Fruit fly (Drosophila melanogaster) whole organism, embryonic: ENCODE data around the gene CG43221.
A peak's percentile ranks its signal among the peaks of the same experiment; 100 is the strongest.

ENCODE experiments used
- Aef1 ChIP-seq: fragments of 200-800 bp; sonication (Bioruptor generic); IDR thresholded peaks from 3 replicates; pipeline ENCODE4 v1.3.6; 2022; ENCODE audit warnings: missing biosample characterization, missing genetic modification characterization
- Atf3 ChIP-seq: fragments of 200-800 bp; sonication (Bioruptor generic); optimal IDR thresholded peaks from 3 replicates; lab custom pipeline; 2016; ENCODE audit warnings: missing biosample characterization, missing genetic modification characterization
- Bgb ChIP-seq: fragments of 200-800 bp; sonication (Bioruptor generic); IDR thresholded peaks from 2 replicates; pipeline ENCODE4 v1.3.6; 2022; ENCODE audit warnings: missing biosample characterization, missing genetic modification characterization; ENCODE audit not compliant: partially characterized antibody
- C15 ChIP-seq: fragments of 200-800 bp; sonication (Bioruptor generic); IDR thresholded peaks from 3 replicates; pipeline ENCODE4 v1.3.6; 2022; ENCODE audit warnings: missing biosample characterization, missing genetic modification characterization
- CG11398 ChIP-seq: fragments of 200-800 bp; sonication (Bioruptor generic); optimal IDR thresholded peaks from 2 replicates; lab custom pipeline; 2016; ENCODE audit warnings: missing biosample characterization, missing genetic modification characterization
- CG11504 ChIP-seq: fragments of 200-800 bp; sonication (Bioruptor generic); optimal IDR thresholded peaks from 3 replicates; lab custom pipeline; 2019; ENCODE audit warnings: missing biosample characterization, mild to moderate bottlenecking, missing genetic modification characterization, moderate library complexity
- CG16813 ChIP-seq: fragments of 200-800 bp; sonication (Bioruptor generic); IDR thresholded peaks from 3 replicates; pipeline ENCODE4 v1.3.6; 2022; ENCODE audit warnings: missing biosample characterization, missing genetic modification characterization; ENCODE audit not compliant: partially characterized antibody
- CG17568 ChIP-seq: fragments of 200-800 bp; sonication (Bioruptor generic); optimal IDR thresholded peaks from 2 replicates; lab custom pipeline; 2018; ENCODE audit warnings: missing biosample characterization, mild to moderate bottlenecking, missing genetic modification characterization, moderate library complexity
- CG1832 ChIP-seq: fragments of 200-800 bp; sonication (Bioruptor generic); optimal IDR thresholded peaks from 2 replicates; lab custom pipeline; 2017; ENCODE audit warnings: missing biosample characterization, mild to moderate bottlenecking, missing genetic modification characterization, inconsistent platforms
- CG18619 ChIP-seq: fragments of 200-800 bp; sonication (Bioruptor generic); optimal IDR thresholded peaks from 3 replicates; lab custom pipeline; 2017; ENCODE audit warnings: missing biosample characterization, mild to moderate bottlenecking, missing genetic modification characterization
- CG2120 ChIP-seq: fragments of 200-800 bp; sonication (Bioruptor generic); optimal IDR thresholded peaks from 3 replicates; lab custom pipeline; 2016; ENCODE audit warnings: missing biosample characterization, missing genetic modification characterization
- CG2202 ChIP-seq: fragments of 200-800 bp; sonication (Bioruptor generic); optimal IDR thresholded peaks from 2 replicates; lab custom pipeline; 2018; ENCODE audit warnings: missing biosample characterization, mild to moderate bottlenecking, missing genetic modification characterization
- CG2712 ChIP-seq: fragments of 200-800 bp; optimal IDR thresholded peaks from 3 replicates; lab custom pipeline; 2019; ENCODE audit warnings: missing biosample characterization, mild to moderate bottlenecking, missing genetic modification characterization, moderate library complexity
- CG31388 ChIP-seq: fragments of 200-800 bp; sonication (Bioruptor generic); optimal IDR thresholded peaks from 2 replicates; lab custom pipeline; 2016; ENCODE audit warnings: missing biosample characterization, missing genetic modification characterization
- CG4328 ChIP-seq: fragments of 200-800 bp; sonication (Bioruptor generic); optimal IDR thresholded peaks from 3 replicates; lab custom pipeline; 2017; ENCODE audit warnings: missing biosample characterization, missing genetic modification reagents, missing genetic modification characterization
- CG6765 ChIP-seq: fragments of 200-800 bp; sonication (Bioruptor generic); optimal IDR thresholded peaks from 3 replicates; lab custom pipeline; 2017; ENCODE audit warnings: missing biosample characterization, mild to moderate bottlenecking, missing genetic modification characterization
- Camta ChIP-seq: fragments of 200-800 bp; sonication (Bioruptor generic); optimal IDR thresholded peaks from 2 replicates; lab custom pipeline; 2016; ENCODE audit warnings: missing biosample characterization, missing genetic modification characterization
- Chrac-16 ChIP-seq: fragments of 200-800 bp; sonication (Bioruptor generic); optimal IDR thresholded peaks from 3 replicates; lab custom pipeline; 2016; ENCODE audit warnings: missing biosample characterization, missing genetic modification characterization
- D19B ChIP-seq: fragments of 200-800 bp; sonication (Bioruptor generic); optimal IDR thresholded peaks from 2 replicates; lab custom pipeline; 2017; ENCODE audit warnings: missing biosample characterization, mild to moderate bottlenecking, missing genetic modification characterization
- Ets65A ChIP-seq: fragments of 200-800 bp; sonication (Bioruptor generic); peaks from one replicate; lab custom pipeline; 2016; ENCODE audit warnings: missing biosample characterization, missing genetic modification characterization
- GATAe ChIP-seq: fragments of 200-800 bp; sonication (Bioruptor generic); conservative IDR thresholded peaks from 2 replicates; pipeline ENCODE4 v1.3.6; 2022; ENCODE audit warnings: missing biosample characterization, missing genetic modification characterization
- Gug ChIP-seq: fragments of 200-800 bp; sonication (Bioruptor generic); IDR thresholded peaks from 4 replicates; pipeline ENCODE4 v1.3.6; 2022; ENCODE audit warnings: missing biosample characterization, missing genetic modification characterization
- H15 ChIP-seq: fragments of 200-800 bp; sonication (Bioruptor generic); IDR thresholded peaks from 3 replicates; pipeline ENCODE4 v1.3.6; 2022; ENCODE audit warnings: missing biosample characterization, missing genetic modification characterization
- HLHmδ ChIP-seq: fragments of 200-800 bp; sonication (Bioruptor generic); optimal IDR thresholded peaks from 2 replicates; lab custom pipeline; 2018; ENCODE audit warnings: missing biosample characterization, mild to moderate bottlenecking, missing genetic modification characterization, moderate library complexity
- Hmr ChIP-seq: fragments of 200-800 bp; sonication (Bioruptor generic); optimal IDR thresholded peaks from 3 replicates; lab custom pipeline; 2017; ENCODE audit warnings: mild to moderate bottlenecking, missing biosample characterization, missing genetic modification reagents, missing genetic modification characterization
- Hr51 ChIP-seq, 2 experiments: fragments of 200-800 bp; sonication (Bioruptor generic); optimal IDR thresholded peaks; 2 replicates in 1 of 2; 3 replicates in 1 of 2; lab custom pipeline; 2016 to 2018; ENCODE audit warnings: missing biosample characterization in 2 of 2, missing genetic modification characterization in 2 of 2, mild to moderate bottlenecking in 1 of 2, moderate library complexity in 1 of 2
- Jarid2 ChIP-seq: fragments of 200-800 bp; sonication (Bioruptor generic); optimal IDR thresholded peaks from 3 replicates; lab custom pipeline; 2017; ENCODE audit warnings: mild to moderate bottlenecking, missing biosample characterization, missing genetic modification reagents, missing genetic modification characterization
- NK7.1 ChIP-seq: fragments of 200-800 bp; sonication (Bioruptor generic); optimal IDR thresholded peaks from 3 replicates; lab custom pipeline; 2016; ENCODE audit warnings: missing biosample characterization, missing genetic modification characterization
- Oli ChIP-seq: fragments of 200-800 bp; sonication (Bioruptor generic); optimal IDR thresholded peaks from 2 replicates; lab custom pipeline; 2018; ENCODE audit warnings: missing biosample characterization, mild to moderate bottlenecking, missing genetic modification characterization, moderate library complexity
- PHDP ChIP-seq: fragments of 200-800 bp; sonication (Bioruptor generic); optimal IDR thresholded peaks from 3 replicates; lab custom pipeline; 2018; ENCODE audit warnings: missing biosample characterization, mild to moderate bottlenecking, missing genetic modification characterization, moderate library complexity
- Trl ChIP-seq, 3 experiments: fragments of >200 bp in 2 of 3; fragments of 200-800 bp in 1 of 3; sonication (Bioruptor generic) in 1 of 3; optimal IDR thresholded peaks; 2 replicates in 1 of 3; 3 replicates in 2 of 3; lab custom pipeline; 2016 to 2017; ENCODE audit warnings: missing biosample characterization in 1 of 3, missing genetic modification characterization in 1 of 3
- Usf ChIP-seq: fragments of 200-800 bp; sonication (Bioruptor generic); optimal IDR thresholded peaks from 2 replicates; lab custom pipeline; 2017; ENCODE audit warnings: missing genotype, missing biosample characterization, missing genetic modification characterization
- ac ChIP-seq: fragments of 200-800 bp; sonication (Bioruptor generic); optimal IDR thresholded peaks from 3 replicates; lab custom pipeline; 2017; ENCODE audit warnings: missing biosample characterization, mild to moderate bottlenecking, missing genetic modification characterization
- bbx ChIP-seq: fragments of 200-800 bp; sonication (Bioruptor generic); IDR thresholded peaks from 2 replicates; pipeline ENCODE4 v1.3.6; 2022; ENCODE audit warnings: missing biosample characterization, missing genetic modification characterization; ENCODE audit not compliant: partially characterized antibody
- bowl ChIP-seq: fragments of 200-800 bp; sonication (Bioruptor generic); IDR thresholded peaks from 2 replicates; pipeline ENCODE4 v1.3.6; 2022; ENCODE audit warnings: missing biosample characterization, missing genetic modification characterization
- cg ChIP-seq: fragments of 200-800 bp; sonication (Bioruptor generic); optimal IDR thresholded peaks from 3 replicates; lab custom pipeline; 2019; ENCODE audit warnings: missing biosample characterization, mild to moderate bottlenecking, missing genetic modification characterization, moderate library complexity
- chinmo ChIP-seq: fragments of 200-800 bp; sonication (Bioruptor generic); IDR thresholded peaks from 4 replicates; pipeline ENCODE4 v1.3.6; 2022; ENCODE audit warnings: missing biosample characterization, missing genetic modification characterization; ENCODE audit not compliant: partially characterized antibody
- croc ChIP-seq: fragments of 200-800 bp; sonication (Bioruptor generic); conservative IDR thresholded peaks from 3 replicates; pipeline ENCODE4 v1.3.6; 2022; ENCODE audit warnings: missing biosample characterization, missing genetic modification characterization
- dimm ChIP-seq: fragments of 200-800 bp; sonication (Bioruptor generic); IDR thresholded peaks from 2 replicates; pipeline ENCODE4 v1.3.6; 2022; ENCODE audit warnings: missing biosample characterization, missing genetic modification characterization
- ems ChIP-seq: fragments of 200-800 bp; sonication (Bioruptor generic); optimal IDR thresholded peaks from 3 replicates; lab custom pipeline; 2016; ENCODE audit warnings: missing biosample characterization, missing genetic modification characterization
- esg ChIP-seq: fragments of 200-800 bp; sonication (Bioruptor generic); conservative IDR thresholded peaks from 2 replicates; pipeline ENCODE4 v1.3.6; 2022; ENCODE audit warnings: missing biosample characterization, missing genetic modification characterization
- fd96Cb ChIP-seq: fragments of 200-800 bp; sonication (Bioruptor generic); optimal IDR thresholded peaks from 2 replicates; lab custom pipeline; 2018; ENCODE audit warnings: missing biosample characterization, mild to moderate bottlenecking, missing genetic modification characterization, moderate library complexity
- ind ChIP-seq: fragments of 200-800 bp; sonication (Bioruptor generic); optimal IDR thresholded peaks from 3 replicates; lab custom pipeline; 2016; ENCODE audit warnings: missing biosample characterization, missing genetic modification characterization
- jigr1 ChIP-seq: fragments of 200-800 bp; sonication (Bioruptor generic); IDR thresholded peaks from 3 replicates; pipeline ENCODE4 v1.3.6; 2022; ENCODE audit warnings: missing biosample characterization, missing genetic modification characterization
- nmo ChIP-seq: fragments of 200-800 bp; sonication (Bioruptor generic); optimal IDR thresholded peaks from 2 replicates; lab custom pipeline; 2018; ENCODE audit warnings: missing biosample characterization, mild to moderate bottlenecking, missing genetic modification characterization, moderate library complexity
- otp ChIP-seq: fragments of 200-800 bp; sonication (Bioruptor generic); IDR thresholded peaks from 3 replicates; pipeline ENCODE4, ENCODE4 v1.3.6; 2022; ENCODE audit warnings: missing biosample characterization, missing genetic modification characterization
- repo ChIP-seq: fragments of 200-800 bp; sonication (Bioruptor generic); optimal IDR thresholded peaks from 2 replicates; lab custom pipeline; 2016; ENCODE audit warnings: missing biosample characterization, missing genetic modification characterization
- row ChIP-seq: fragments of 200-800 bp; sonication (Bioruptor generic); IDR thresholded peaks from 3 replicates; pipeline ENCODE4 v1.3.6; 2022; ENCODE audit warnings: missing biosample characterization, missing genetic modification characterization
- slou ChIP-seq: fragments of 200-800 bp; sonication (Bioruptor generic); optimal IDR thresholded peaks from 3 replicates; lab custom pipeline; 2016; ENCODE audit warnings: missing biosample characterization, missing genetic modification characterization
- tap ChIP-seq: fragments of 200-800 bp; optimal IDR thresholded peaks from 3 replicates; lab custom pipeline; 2019; ENCODE audit warnings: missing biosample characterization, mild to moderate bottlenecking, missing genetic modification characterization, moderate library complexity
- trh ChIP-seq: fragments of 200-800 bp; sonication (Bioruptor generic); optimal IDR thresholded peaks from 2 replicates; lab custom pipeline; 2016; ENCODE audit warnings: missing biosample characterization, missing genetic modification characterization

Gene CG43221

DNA sequence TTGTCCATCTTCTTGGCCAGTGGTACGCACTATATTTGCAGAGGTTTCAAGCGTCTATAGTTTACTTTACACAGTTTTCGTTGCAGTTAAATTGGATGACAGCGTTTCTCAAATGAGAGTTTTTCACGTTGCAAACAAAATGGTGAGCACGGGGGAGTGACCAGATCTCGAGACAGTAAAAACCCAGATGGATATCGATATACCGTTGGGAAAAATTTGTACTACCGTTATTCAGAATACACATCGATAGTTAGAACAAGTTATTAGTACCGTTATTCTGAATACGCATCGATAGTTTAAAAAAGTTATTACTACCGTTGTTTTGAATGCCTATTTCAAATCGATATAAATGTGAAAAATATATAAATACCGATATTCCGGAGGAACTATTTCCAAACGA is 7.8 kb upstream of the CG43221 start, which contains the start of gene cass (continued):
- TF ChIP-seq cg (GFP tag; lab: Kevin White, UChicago) = no peak
- no peak for TF ChIP-seq D19B (GFP tag; lab: Kevin White, UChicago)
- no peak for TF ChIP-seq esg (GFP tag; lab: Robert Waterston, UW)
- no peak for TF ChIP-seq HLHmδ
- TF ChIP-seq CG11398 (GFP tag; lab: Kevin White, UChicago) = no peak
- TF ChIP-seq CG2202 (tag; lab: Kevin White, UChicago) = no peak
- TF ChIP-seq CG31388 (GFP tag; lab: Kevin White, UChicago) = no peak
- peak; percentile 59 for TF ChIP-seq CG2712 (tag; lab: Kevin White, UChicago)
- TF ChIP-seq PHDP = no peak
- no peak for TF ChIP-seq GATAe (GFP tag; lab: Robert Waterston, UW)
- TF ChIP-seq ems = no peak
- no peak for TF ChIP-seq trh (GFP tag; lab: Kevin White, UChicago)
- TF ChIP-seq C15 (GFP tag; lab: Robert Waterston, UW) = no peak
- no peak for TF ChIP-seq Gug (GFP tag; lab: Robert Waterston, UW)
- no peak for TF ChIP-seq dimm
- TF ChIP-seq NK7.1 (GFP tag; lab: Kevin White, UChicago) = no peak
- TF ChIP-seq H15 (GFP tag; lab: Robert Waterston, UW) = no peak
- peak; percentile 93 for TF ChIP-seq bbx (GFP tag; lab: Robert Waterston, UW)
- no peak for TF ChIP-seq otp (GFP tag; lab: Robert Waterston, UW)
- no peak for TF ChIP-seq Usf
- TF ChIP-seq croc (GFP tag; lab: Robert Waterston, UW) = no peak
- no peak for TF ChIP-seq CG6765 (GFP tag; lab: Kevin White, UChicago)
- no peak for TF ChIP-seq fd96Cb
- TF ChIP-seq Hmr (GFP tag; lab: Kevin White, UChicago) = peak; percentile 37
- TF ChIP-seq Hr51 (GFP tag; optimal IDR thresholded peaks at IDR 0.05; lab: Kevin White, UChicago) = no peak
- no peak for TF ChIP-seq Atf3 (GFP tag; lab: Kevin White, UChicago)
- TF ChIP-seq nmo (GFP tag; lab: Kevin White, UChicago) = peak; percentile 59
- no peak for TF ChIP-seq bowl (GFP tag; lab: Robert Waterston, UW)
- TF ChIP-seq CG18619 (GFP tag; lab: Kevin White, UChicago) = no peak
- no peak for TF ChIP-seq CG11504 (tag; lab: Kevin White, UChicago)
- TF ChIP-seq tap (tag; lab: Kevin White, UChicago) = no peak
- TF ChIP-seq jigr1 = no peak
- no peak for TF ChIP-seq Trl (optimal IDR thresholded peaks at IDR 0.05; lab: Kevin White, UChicago)
- TF ChIP-seq Trl (GFP tag; optimal IDR thresholded peaks at IDR 0.05; lab: Kevin White, UChicago) = no peak
- TF ChIP-seq Oli (tag; lab: Kevin White, UChicago) = no peak
- TF ChIP-seq CG2120 = no peak
- TF ChIP-seq ac = no peak
- no peak for TF ChIP-seq Jarid2 (GFP tag; lab: Kevin White, UChicago)
- TF ChIP-seq Camta (GFP tag; lab: Kevin White, UChicago) = no peak
- peak; percentile 94 for TF ChIP-seq CG16813 (GFP tag; lab: Robert Waterston, UW)
- no peak for TF ChIP-seq repo (GFP tag; lab: Kevin White, UChicago)
- TF ChIP-seq slou (GFP tag; lab: Kevin White, UChicago) = no peak
- no peak for TF ChIP-seq Ets65A (GFP tag; lab: Kevin White, UChicago)
- TF ChIP-seq Aef1 = no peak
- peak; percentile 94 for TF ChIP-seq Bgb (GFP tag; lab: Robert Waterston, UW)
- TF ChIP-seq ind (GFP tag; lab: Kevin White, UChicago) = no peak
- no peak for TF ChIP-seq CG1832 (GFP tag; lab: Kevin White, UChicago)
- TF ChIP-seq CG4328 = no peak
- TF ChIP-seq Chrac-16 (GFP tag; lab: Kevin White, UChicago) = no peak
- TF ChIP-seq chinmo = peak; percentile 76; the same call in 1 of the 4 replicates
- no peak for TF ChIP-seq CG17568 (GFP tag; lab: Kevin White, UChicago)
- TF ChIP-seq row (GFP tag; lab: Robert Waterston, UW) = peak; percentile 60
